Fruit fly (Drosophila melanogaster) whole organism, embryonic: ENCODE data around the gene Chrac-16.

ENCODE experiments used
- Bgb ChIP-seq: fragments of 200-800 bp; sonication (Bioruptor generic); IDR thresholded peaks from 2 replicates; pipeline ENCODE4 v1.3.6; 2022; ENCODE audit warnings: missing biosample characterization, missing genetic modification characterization; ENCODE audit not compliant: partially characterized antibody
- CG11504 ChIP-seq: fragments of 200-800 bp; sonication (Bioruptor generic); optimal IDR thresholded peaks from 3 replicates; lab custom pipeline; 2019; ENCODE audit warnings: missing biosample characterization, mild to moderate bottlenecking, missing genetic modification characterization, moderate library complexity
- CG12236 ChIP-seq: fragments of 200-800 bp; sonication (Bioruptor generic); optimal IDR thresholded peaks from 2 replicates; lab custom pipeline; 2016; ENCODE audit warnings: missing biosample characterization, missing genetic modification characterization
- CG1233 ChIP-seq: fragments of 200-800 bp; sonication (Bioruptor generic); optimal IDR thresholded peaks from 4 replicates; lab custom pipeline; 2018; ENCODE audit warnings: missing biosample characterization, mild to moderate bottlenecking, missing genetic modification characterization
- CG14860 ChIP-seq: fragments of 200-800 bp; sonication (Bioruptor generic); IDR thresholded peaks from 3 replicates; pipeline ENCODE4 v1.3.6; 2022; ENCODE audit warnings: missing biosample characterization, missing genetic modification characterization; ENCODE audit not compliant: partially characterized antibody
- CG15601 ChIP-seq: fragments of 200-800 bp; sonication (Bioruptor generic); optimal IDR thresholded peaks from 3 replicates; lab custom pipeline; 2019; ENCODE audit warnings: missing biosample characterization, mild to moderate bottlenecking, missing genetic modification characterization, moderate library complexity
- CG16813 ChIP-seq: fragments of 200-800 bp; sonication (Bioruptor generic); IDR thresholded peaks from 3 replicates; pipeline ENCODE4 v1.3.6; 2022; ENCODE audit warnings: missing biosample characterization, missing genetic modification characterization; ENCODE audit not compliant: partially characterized antibody
- CG17612 ChIP-seq: fragments of 200-800 bp; sonication (Bioruptor generic); IDR thresholded peaks from 2 replicates; pipeline ENCODE4 v1.3.6; 2022; ENCODE audit warnings: missing biosample characterization, missing genetic modification characterization
- CG7963 ChIP-seq: fragments of 200-800 bp; sonication (Bioruptor generic); IDR thresholded peaks from 3 replicates; pipeline ENCODE4 v1.3.6; 2022; ENCODE audit warnings: missing biosample characterization, missing genetic modification characterization; ENCODE audit not compliant: partially characterized antibody
- CG8290 ChIP-seq, 3 experiments: fragments of 200-800 bp; sonication (Bioruptor generic); optimal IDR thresholded peaks; 2 replicates each; lab custom pipeline; 2016 to 2019; ENCODE audit warnings: missing biosample characterization in 3 of 3, missing genetic modification characterization in 3 of 3, mild to moderate bottlenecking in 2 of 3, moderate library complexity in 1 of 3
- CHES-1-like ChIP-seq: fragments of 200-800 bp; sonication (Bioruptor generic); optimal IDR thresholded peaks from 2 replicates; lab custom pipeline; 2016; ENCODE audit warnings: missing biosample characterization, missing genetic modification characterization
- CTCF ChIP-seq: fragments of 200-800 bp; sonication (Bioruptor generic); optimal IDR thresholded peaks from 2 replicates; lab custom pipeline; 2017; ENCODE audit warnings: missing biosample characterization, mild to moderate bottlenecking, missing genetic modification characterization, moderate library complexity
- D ChIP-seq, 2 experiments: fragments of 200-800 bp in 1 of 2; fragments of >200 bp in 1 of 2; sonication (Bioruptor generic) in 1 of 2; optimal IDR thresholded peaks; 2 replicates in 1 of 2; 3 replicates in 1 of 2; lab custom pipeline; 2017; ENCODE audit warnings: mild to moderate bottlenecking in 1 of 2, missing biosample characterization in 1 of 2, missing genetic modification characterization in 1 of 2, missing genetic modification reagents in 1 of 2
- Dip2 ChIP-seq: fragments of 200-800 bp; sonication (Bioruptor generic); IDR thresholded peaks from 2 replicates; pipeline ENCODE4 v1.3.6; 2022; ENCODE audit warnings: missing biosample characterization, missing genetic modification characterization
- Dll ChIP-seq: fragments of 200-800 bp; sonication (Bioruptor generic); IDR thresholded peaks from 4 replicates; pipeline ENCODE4 v1.3.6; 2022; ENCODE audit warnings: missing biosample characterization, missing genetic modification characterization; ENCODE audit not compliant: partially characterized antibody
- Dp ChIP-seq: fragments of 200-800 bp; sonication (Bioruptor generic); optimal IDR thresholded peaks from 2 replicates; lab custom pipeline; 2018; ENCODE audit warnings: missing biosample characterization, mild to moderate bottlenecking, missing genetic modification characterization, moderate library complexity
- GATAe ChIP-seq: fragments of 200-800 bp; sonication (Bioruptor generic); conservative IDR thresholded peaks from 2 replicates; pipeline ENCODE4 v1.3.6; 2022; ENCODE audit warnings: missing biosample characterization, missing genetic modification characterization
- HLH4C ChIP-seq: fragments of 200-800 bp; sonication (Bioruptor generic); IDR thresholded peaks from 3 replicates; pipeline ENCODE4 v1.3.6; 2022; ENCODE audit warnings: missing biosample characterization, missing genetic modification characterization; ENCODE audit not compliant: partially characterized antibody
- Med ChIP-seq: fragments of 200-800 bp; sonication (Bioruptor generic); peaks from one replicate; lab custom pipeline; 2016; ENCODE audit warnings: missing biosample characterization, missing genetic modification characterization, mild to moderate bottlenecking, inconsistent platforms, moderate library complexity
- Myb ChIP-seq: fragments of 200-800 bp; sonication (Bioruptor generic); optimal IDR thresholded peaks from 2 replicates; lab custom pipeline; 2016; ENCODE audit warnings: missing biosample characterization, missing genetic modification characterization
- Pdp1 ChIP-seq, 2 experiments: fragments of 200-800 bp; sonication (Bioruptor generic); optimal IDR thresholded peaks; 3 replicates each; lab custom pipeline; 2016; ENCODE audit warnings: missing biosample characterization in 2 of 2, missing genetic modification characterization in 2 of 2, mild to moderate bottlenecking in 1 of 2, moderate library complexity in 1 of 2
- Scr ChIP-seq: fragments of 200-800 bp; sonication (Bioruptor generic); IDR thresholded peaks from 2 replicates; pipeline ENCODE4 v1.3.6; 2022; ENCODE audit warnings: missing biosample characterization, missing genetic modification characterization; ENCODE audit not compliant: partially characterized antibody
- cg ChIP-seq: fragments of 200-800 bp; sonication (Bioruptor generic); optimal IDR thresholded peaks from 3 replicates; lab custom pipeline; 2019; ENCODE audit warnings: missing biosample characterization, mild to moderate bottlenecking, missing genetic modification characterization, moderate library complexity
- dmrt11E ChIP-seq: fragments of 200-800 bp; sonication (Bioruptor generic); optimal IDR thresholded peaks from 3 replicates; lab custom pipeline; 2018; ENCODE audit warnings: missing biosample characterization, mild to moderate bottlenecking, missing genetic modification characterization, moderate library complexity
- gem ChIP-seq: fragments of 200-800 bp; sonication (Bioruptor generic); optimal IDR thresholded peaks from 2 replicates; lab custom pipeline; 2019; ENCODE audit warnings: missing biosample characterization, mild to moderate bottlenecking, missing genetic modification characterization, moderate library complexity
- gfzf ChIP-seq: fragments of 200-800 bp; sonication (Bioruptor generic); optimal IDR thresholded peaks from 2 replicates; lab custom pipeline; 2016; ENCODE audit warnings: missing biosample characterization, mild to moderate bottlenecking, missing genetic modification characterization, moderate library complexity
- nerfin-2 ChIP-seq: fragments of 200-800 bp; sonication (Bioruptor generic); IDR thresholded peaks from 2 replicates; pipeline ENCODE4 v1.3.6; 2022; ENCODE audit warnings: missing biosample characterization, missing genetic modification characterization; ENCODE audit not compliant: partially characterized antibody
- pita ChIP-seq: fragments of 200-800 bp; sonication (Bioruptor generic); optimal IDR thresholded peaks from 2 replicates; lab custom pipeline; 2017; ENCODE audit warnings: missing biosample characterization, mild to moderate bottlenecking, missing genetic modification characterization
- seq ChIP-seq: fragments of 200-800 bp; sonication (Bioruptor generic); IDR thresholded peaks from 2 replicates; pipeline ENCODE4 v1.3.6; 2022; ENCODE audit warnings: missing biosample characterization, missing genetic modification characterization
- stwl ChIP-seq: fragments of 200-800 bp; sonication (Bioruptor generic); optimal IDR thresholded peaks from 3 replicates; lab custom pipeline; 2018; ENCODE audit warnings: missing biosample characterization, mild to moderate bottlenecking, missing genetic modification characterization, moderate library complexity
- tap ChIP-seq: fragments of 200-800 bp; optimal IDR thresholded peaks from 3 replicates; lab custom pipeline; 2019; ENCODE audit warnings: missing biosample characterization, mild to moderate bottlenecking, missing genetic modification characterization, moderate library complexity
- tna ChIP-seq: fragments of 200-800 bp; sonication (Bioruptor generic); IDR thresholded peaks from 2 replicates; pipeline ENCODE4 v1.3.6; 2022; ENCODE audit warnings: missing biosample characterization, missing genetic modification characterization; ENCODE audit not compliant: partially characterized antibody

The Chrac-16 gene

DNA sequence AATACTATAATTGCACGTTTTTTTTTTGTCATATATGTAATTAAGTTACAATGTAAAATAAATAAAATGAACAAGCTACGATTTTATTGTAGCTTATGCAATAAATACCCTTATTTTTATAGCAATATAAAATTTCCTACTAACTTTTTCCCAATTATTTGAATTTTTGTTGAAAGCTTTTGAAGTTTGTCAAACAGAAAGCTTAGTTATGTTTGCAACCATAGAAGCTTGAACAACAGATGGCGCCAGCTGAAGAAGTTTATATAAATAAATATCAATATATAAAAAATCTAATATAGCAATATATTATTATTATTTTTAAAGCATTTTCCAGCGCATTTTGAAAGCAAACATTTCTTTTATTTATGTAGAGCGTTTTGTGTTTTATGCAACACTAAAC lies 17.4 kb upstream of the Chrac-16 start:
- TF ChIP-seq Dp (GFP tag; lab: Kevin White, UChicago) = peak; percentile 17
- peak; percentile 11 for TF ChIP-seq gem (tag; lab: Kevin White, UChicago)
- peak; percentile 17 for TF ChIP-seq pita (GFP tag; lab: Kevin White, UChicago)
- TF ChIP-seq CG11504 (tag; lab: Kevin White, UChicago) = peak; percentile 17
- TF ChIP-seq CG15601 (tag; lab: Kevin White, UChicago) = peak; percentile 7
- peak; percentile 7 for TF ChIP-seq Med (GFP tag; lab: Kevin White, UChicago)
- peak; percentile 93 for TF ChIP-seq CTCF (GFP tag; lab: Kevin White, UChicago)
- TF ChIP-seq Pdp1 (GFP tag; optimal IDR thresholded peaks at IDR 0.05; lab: Kevin White, UChicago) = peak in 1 of 2 experiments; percentile 79
- peak; percentile 2 for TF ChIP-seq stwl (tag; lab: Kevin White, UChicago)
- peak; percentile 89 for TF ChIP-seq Dip2 (GFP tag; lab: Robert Waterston, UW)
- TF ChIP-seq CHES-1-like (GFP tag; lab: Kevin White, UChicago) = no peak
- no peak for TF ChIP-seq CG1233 (GFP tag; lab: Kevin White, UChicago)
- peak; percentile 1 for TF ChIP-seq Myb (GFP tag; lab: Kevin White, UChicago)
- no peak for TF ChIP-seq gfzf
- no peak for TF ChIP-seq dmrt11E

DNA sequence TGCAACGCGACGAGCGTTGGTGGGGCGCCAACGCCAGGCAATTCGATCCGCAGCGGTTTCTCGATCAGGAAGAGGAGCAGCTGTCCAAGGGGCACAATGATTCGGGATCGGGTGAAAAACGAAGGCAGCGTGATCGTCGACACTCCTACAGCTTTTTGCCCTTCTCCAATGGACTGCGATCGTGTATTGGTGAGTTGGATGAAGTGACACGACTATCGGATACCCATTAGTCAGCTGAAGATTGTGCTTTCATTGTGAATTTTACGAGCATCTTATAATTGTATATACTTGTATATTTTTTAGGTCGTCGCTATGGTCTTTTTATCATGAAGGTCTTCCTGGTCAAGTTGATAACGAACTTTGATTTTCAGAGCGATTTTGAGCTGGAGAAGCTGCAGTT lies 17.0 kb upstream of the Chrac-16 start:
- no peak for TF ChIP-seq GATAe (GFP tag; lab: Robert Waterston, UW)
- peak; percentile 73 for TF ChIP-seq HLH4C (GFP tag; lab: Robert Waterston, UW)
- TF ChIP-seq tap (tag; lab: Kevin White, UChicago) = no peak
- peak; percentile 53; the same call in 1 of the 3 replicates for TF ChIP-seq CG14860 (GFP tag; lab: Robert Waterston, UW)
- TF ChIP-seq Dll (GFP tag; lab: Robert Waterston, UW) = 0 out of 4 replicates have a peak, but pooled peaks have one; percentile 22
- TF ChIP-seq tna (GFP tag; lab: Robert Waterston, UW) = peak; percentile 66; the same call in 1 of the 2 replicates
- peak; percentile 62 for TF ChIP-seq nerfin-2 (GFP tag; lab: Robert Waterston, UW)
- 0 out of 3 replicates have a peak, but pooled peaks have one; percentile 44 for TF ChIP-seq CG7963 (GFP tag; lab: Robert Waterston, UW)
- no peak for TF ChIP-seq cg
- TF ChIP-seq CG16813 (GFP tag; lab: Robert Waterston, UW) = peak; percentile 42; the same call in 2 of the 3 replicates
- TF ChIP-seq Scr (GFP tag; lab: Robert Waterston, UW) = 0 out of 2 replicates have a peak, but pooled peaks have one; percentile 24
- TF ChIP-seq Bgb (GFP tag; lab: Robert Waterston, UW) = 0 out of 2 replicates have a peak, but pooled peaks have one; percentile 28
- TF ChIP-seq, all 482 proteins: peak for 9

DNA sequence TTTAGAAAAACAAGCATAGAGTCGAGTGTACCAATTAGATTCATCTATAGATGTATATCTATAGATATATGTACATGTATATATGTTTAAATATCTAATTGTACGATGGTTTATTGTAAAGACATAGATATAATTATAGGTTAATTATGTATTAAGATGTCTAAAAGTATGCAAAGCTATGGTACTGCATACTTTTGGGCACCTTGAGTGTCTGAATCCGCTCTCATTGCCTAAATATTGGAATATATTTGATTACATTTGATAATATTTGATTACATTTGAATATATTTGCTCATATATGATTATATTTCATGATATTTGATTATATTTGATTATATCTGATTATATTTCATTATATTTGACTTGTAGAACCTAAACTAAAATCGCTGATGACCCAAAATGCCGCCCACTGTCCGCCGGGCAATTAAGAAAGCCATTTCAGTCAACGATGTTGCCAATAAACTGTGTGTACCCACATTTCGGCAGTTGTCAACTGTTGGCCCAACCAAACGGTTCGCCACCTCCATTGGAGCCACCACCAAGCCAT lies 14.4 kb upstream of the Chrac-16 start, which contains the start of gene Cyp318a1:
Gene Cyp318a1 (plus strand): TSS at position 497 of the 547 bp plus-strand sequence.
- no peak for TF ChIP-seq seq (GFP tag; lab: Robert Waterston, UW)
- TF ChIP-seq D (optimal IDR thresholded peaks at IDR 0.05; lab: Kevin White, UChicago) = no peak
- no peak for TF ChIP-seq D (GFP tag; optimal IDR thresholded peaks at IDR 0.05; lab: Kevin White, UChicago)
- TF ChIP-seq CG17612 (GFP tag; lab: Robert Waterston, UW) = peak; percentile 65; the same call in 1 of the 2 replicates
- TF ChIP-seq CG12236 (GFP tag; lab: Kevin White, UChicago) = no peak
- TF ChIP-seq CG8290 (GFP tag; optimal IDR thresholded peaks at IDR 0.05; lab: Kevin White, UChicago) = peak; percentile 78
- peak in 1 of 2 experiments; percentile 84 for TF ChIP-seq CG8290 (tag; optimal IDR thresholded peaks at IDR 0.05; lab: Kevin White, UChicago)
